Fruit fly (Drosophila melanogaster) whole organism, embryonic: ENCODE results near the gene CG18765.

ENCODE experiments used
- Atf6 ChIP-seq: fragments of 200-800 bp; sonication (Bioruptor generic); IDR thresholded peaks from 2 replicates; pipeline ENCODE4 v1.3.6; 2022; ENCODE audit warnings: missing biosample characterization, missing genetic modification characterization
- CG11085 ChIP-seq: fragments of 200-800 bp; sonication (Bioruptor generic); IDR thresholded peaks from 2 replicates; pipeline ENCODE4 v1.3.6; 2022; ENCODE audit warnings: missing biosample characterization, missing genetic modification characterization
- CG2875 ChIP-seq: fragments of 200-800 bp; sonication (Bioruptor generic); optimal IDR thresholded peaks from 2 replicates; lab custom pipeline; 2017; ENCODE audit warnings: missing biosample characterization, mild to moderate bottlenecking, missing genetic modification characterization, missing genetic modification reagents
- CG6689 ChIP-seq: fragments of 200-800 bp; sonication (Bioruptor generic); IDR thresholded peaks from 2 replicates; pipeline ENCODE4 v1.3.6; 2022; ENCODE audit warnings: missing biosample characterization, missing genetic modification characterization
- CG6791 ChIP-seq: fragments of 200-800 bp; sonication (Bioruptor generic); IDR thresholded peaks from 3 replicates; pipeline ENCODE4 v1.3.6; 2022; ENCODE audit warnings: missing biosample characterization, missing genetic modification characterization; ENCODE audit not compliant: partially characterized antibody
- CTCF ChIP-seq: fragments of 200-800 bp; sonication (Bioruptor generic); optimal IDR thresholded peaks from 2 replicates; lab custom pipeline; 2017; ENCODE audit warnings: missing biosample characterization, mild to moderate bottlenecking, missing genetic modification characterization, moderate library complexity
- MBD-R2 ChIP-seq: fragments of 200-800 bp; sonication (Bioruptor generic); IDR thresholded peaks from 2 replicates; pipeline ENCODE4 v1.3.6; 2022; ENCODE audit warnings: missing biosample characterization, missing genetic modification characterization
- Xbp1 ChIP-seq: fragments of 200-800 bp; sonication (Bioruptor generic); optimal IDR thresholded peaks from 3 replicates; lab custom pipeline; 2016; ENCODE audit warnings: missing biosample characterization, mild to moderate bottlenecking, missing genetic modification characterization
- YL-1 ChIP-seq: fragments of 200-800 bp; sonication (Bioruptor generic); optimal IDR thresholded peaks from 3 replicates; lab custom pipeline; 2017; ENCODE audit warnings: missing biosample characterization, mild to moderate bottlenecking, missing genetic modification characterization
- emc ChIP-seq: fragments of 200-800 bp; sonication (Bioruptor generic); optimal IDR thresholded peaks from 2 replicates; lab custom pipeline; 2016; ENCODE audit warnings: missing biosample characterization, missing genetic modification characterization
- ranshi ChIP-seq: fragments of 200-800 bp; sonication (Bioruptor generic); IDR thresholded peaks from 2 replicates; pipeline ENCODE4 v1.3.6; 2022; ENCODE audit warnings: missing biosample characterization, missing genetic modification characterization
- usp ChIP-seq: fragments of >200 bp; optimal IDR thresholded peaks from 2 replicates; lab custom pipeline; 2017; ENCODE audit warnings: missing biosample characterization, missing genetic modification characterization

- no peak for TF ChIP-seq YL-1 (GFP tag; lab: Kevin White, UChicago)
- no peak for TF ChIP-seq ranshi (GFP tag; lab: Robert Waterston, UW)
- no peak for TF ChIP-seq usp (GFP tag; lab: Kevin White, UChicago)
- no peak for TF ChIP-seq MBD-R2
- TF ChIP-seq emc (GFP tag; lab: Kevin White, UChicago), result no peak
- TF ChIP-seq CTCF (GFP tag; lab: Kevin White, UChicago), result no peak
- no peak for TF ChIP-seq CG2875 (GFP tag; lab: Kevin White, UChicago)
- no peak for TF ChIP-seq CG6689 (GFP tag; lab: Robert Waterston, UW)
- no peak for TF ChIP-seq CG6791
- TF ChIP-seq CG11085 (GFP tag; lab: Robert Waterston, UW), result no peak
- TF ChIP-seq Xbp1, result no peak
- TF ChIP-seq Atf6, result no peak
These were observed 1.7 kb downstream of the CG18765 start, which contains the start of gene CG6908 for dm6 chr3R:11689900-11690299.
